Fruit fly (Drosophila melanogaster) whole organism, pupa: ENCODE data around the gene CG16865.

Experiments used
- CG12605 ChIP-seq: fragments of 200-800 bp; sonication (Bioruptor generic); IDR thresholded peaks from 2 replicates; pipeline ENCODE4 v1.3.6; 2022; ENCODE audit warnings: missing biosample characterization, missing genetic modification characterization
- CG14655 ChIP-seq: fragments of 200-800 bp; sonication (Bioruptor generic); optimal IDR thresholded peaks from 3 replicates; lab custom pipeline; 2017; ENCODE audit warnings: mild to moderate bottlenecking, missing biosample characterization, missing genetic modification reagents, missing genetic modification characterization
- CG17806 ChIP-seq: fragments of 200-800 bp; sonication (Bioruptor generic); optimal IDR thresholded peaks from 2 replicates; lab custom pipeline; 2018; ENCODE audit warnings: missing biosample characterization, mild to moderate bottlenecking, missing genetic modification characterization, moderate library complexity
- EcR ChIP-seq: fragments of 200-800 bp; sonication (Bioruptor generic); optimal IDR thresholded peaks from 3 replicates; lab custom pipeline; 2019; ENCODE audit warnings: missing biosample characterization, missing genetic modification characterization, mild to moderate bottlenecking, moderate library complexity, missing genetic modification reagents
- Ets98B ChIP-seq: fragments of 200-800 bp; sonication (Bioruptor generic); IDR thresholded peaks from 2 replicates; pipeline ENCODE4 v1.3.6; 2022; ENCODE audit warnings: missing biosample characterization, missing genetic modification characterization

DNA sequence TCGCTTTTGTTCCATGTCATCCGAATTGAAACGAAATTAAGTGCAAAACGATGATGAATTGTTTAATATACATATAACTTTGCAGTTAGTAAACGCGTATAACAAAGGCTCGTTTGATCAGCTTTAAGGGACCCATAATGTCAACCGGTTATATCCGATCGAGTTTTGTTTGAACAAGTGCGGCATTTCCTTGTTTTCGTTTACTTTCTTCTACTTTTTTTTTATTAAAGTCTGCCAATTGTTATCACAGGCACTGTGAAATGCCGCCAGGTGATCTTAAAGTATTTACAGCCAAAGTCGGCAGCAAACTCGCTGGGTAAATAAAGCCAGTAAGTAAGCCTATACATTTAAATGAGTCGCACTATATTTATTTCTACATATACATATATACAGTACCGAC is 4.2 kb upstream of the CG16865 start:
- TF ChIP-seq CG17806 (no peak), Ets98B (GFP tag; lab: Robert Waterston, UW) (no peak), CG12605 (GFP tag; lab: Robert Waterston, UW) (no peak), EcR (GFP tag; lab: Kevin White, UChicago) (no peak), CG14655 (no peak)
